Fruit fly (Drosophila melanogaster) whole organism, embryonic: ENCODE results near the gene red.

Experiments used
- Abd-B ChIP-seq: fragments of 200-800 bp; sonication (Bioruptor generic); optimal IDR thresholded peaks from 2 replicates; lab custom pipeline; 2018; ENCODE audit warnings: missing biosample characterization, mild to moderate bottlenecking, missing genetic modification characterization, moderate library complexity
- B-H1 ChIP-seq: fragments of 200-800 bp; sonication (Bioruptor generic); IDR thresholded peaks from 3 replicates; pipeline ENCODE4 v1.3.6; 2022; ENCODE audit warnings: missing biosample characterization, missing genetic modification characterization
- Blimp-1 ChIP-seq: fragments of 200-800 bp; sonication (Bioruptor generic); optimal IDR thresholded peaks from 3 replicates; lab custom pipeline; 2018; ENCODE audit warnings: missing biosample characterization, missing genetic modification characterization, mild to moderate bottlenecking, moderate library complexity, missing genetic modification reagents
- CG10147 ChIP-seq: fragments of 200-800 bp; sonication (Bioruptor generic); optimal IDR thresholded peaks from 2 replicates; lab custom pipeline; 2019; ENCODE audit warnings: missing biosample characterization, mild to moderate bottlenecking, missing genetic modification characterization, moderate library complexity
- CG10366 ChIP-seq: fragments of 200-800 bp; sonication (Bioruptor generic); IDR thresholded peaks from 2 replicates; pipeline ENCODE4 v1.3.6; 2022; ENCODE audit warnings: missing biosample characterization, missing genetic modification characterization
- CG11085 ChIP-seq: fragments of 200-800 bp; sonication (Bioruptor generic); IDR thresholded peaks from 2 replicates; pipeline ENCODE4 v1.3.6; 2022; ENCODE audit warnings: missing biosample characterization, missing genetic modification characterization
- CG11247 ChIP-seq: fragments of 200-800 bp; sonication (Bioruptor generic); IDR thresholded peaks from 2 replicates; pipeline ENCODE4 v1.3.6; 2022; ENCODE audit warnings: missing biosample characterization, missing genetic modification characterization
- CG11696 ChIP-seq: fragments of 200-800 bp; sonication (Bioruptor generic); IDR thresholded peaks from 2 replicates; pipeline ENCODE4 v1.3.6; 2022; ENCODE audit warnings: missing biosample characterization, missing genetic modification characterization
- CG12744 ChIP-seq: fragments of 200-800 bp; sonication (Bioruptor generic); optimal IDR thresholded peaks from 2 replicates; lab custom pipeline; 2016; ENCODE audit warnings: missing biosample characterization, missing genetic modification characterization
- CG13894 ChIP-seq: fragments of 200-800 bp; sonication (Bioruptor generic); optimal IDR thresholded peaks from 3 replicates; lab custom pipeline; 2018; ENCODE audit warnings: missing biosample characterization, mild to moderate bottlenecking, missing genetic modification characterization, moderate library complexity
- CG15601 ChIP-seq: fragments of 200-800 bp; sonication (Bioruptor generic); optimal IDR thresholded peaks from 3 replicates; lab custom pipeline; 2019; ENCODE audit warnings: missing biosample characterization, mild to moderate bottlenecking, missing genetic modification characterization, moderate library complexity
- CG1647 ChIP-seq: fragments of 200-800 bp; sonication (Bioruptor generic); optimal IDR thresholded peaks from 3 replicates; lab custom pipeline; 2016; ENCODE audit warnings: missing biosample characterization, missing genetic modification characterization
- CG18619 ChIP-seq: fragments of 200-800 bp; sonication (Bioruptor generic); optimal IDR thresholded peaks from 3 replicates; lab custom pipeline; 2017; ENCODE audit warnings: missing biosample characterization, mild to moderate bottlenecking, missing genetic modification characterization
- CG34376 ChIP-seq: fragments of 200-800 bp; sonication (Bioruptor generic); optimal IDR thresholded peaks from 2 replicates; lab custom pipeline; 2018; ENCODE audit warnings: missing biosample characterization, mild to moderate bottlenecking, missing genetic modification characterization
- CG5180 ChIP-seq: fragments of 200-800 bp; sonication (Bioruptor generic); optimal IDR thresholded peaks from 3 replicates; lab custom pipeline; 2017; ENCODE audit warnings: missing biosample characterization, missing genetic modification characterization, mild to moderate bottlenecking, moderate library complexity, missing genetic modification reagents
- CG6254 ChIP-seq: fragments of 200-800 bp; sonication (Bioruptor generic); optimal IDR thresholded peaks from 3 replicates; lab custom pipeline; 2017; ENCODE audit warnings: mild to moderate bottlenecking, missing biosample characterization, missing genetic modification reagents, missing genetic modification characterization
- CG7839 ChIP-seq: fragments of 200-800 bp; sonication (Bioruptor generic); optimal IDR thresholded peaks from 3 replicates; lab custom pipeline; 2018; ENCODE audit warnings: missing biosample characterization, mild to moderate bottlenecking, missing genetic modification characterization, moderate library complexity
- CHES-1-like ChIP-seq: fragments of 200-800 bp; sonication (Bioruptor generic); optimal IDR thresholded peaks from 2 replicates; lab custom pipeline; 2016; ENCODE audit warnings: missing biosample characterization, missing genetic modification characterization
- Dbx ChIP-seq: fragments of 200-800 bp; sonication (Bioruptor generic); IDR thresholded peaks from 3 replicates; pipeline ENCODE4 v1.3.6; 2022; ENCODE audit warnings: missing biosample characterization, missing genetic modification characterization
- Dek ChIP-seq: fragments of 200-800 bp; sonication (Bioruptor generic); optimal IDR thresholded peaks from 3 replicates; lab custom pipeline; 2019; ENCODE audit warnings: missing biosample characterization, mild to moderate bottlenecking, missing genetic modification characterization, moderate library complexity
- Dfd ChIP-seq, 2 experiments: fragments of >200 bp; optimal IDR thresholded peaks; 2 replicates each; lab custom pipeline; 2017; ENCODE audit warnings: missing biosample characterization in 2 of 2, missing genetic modification characterization in 2 of 2
- Ets97D ChIP-seq: fragments of 200-800 bp; sonication (Bioruptor generic); optimal IDR thresholded peaks from 3 replicates; lab custom pipeline; 2016; ENCODE audit warnings: missing biosample characterization, missing genetic modification characterization
- HHEX ChIP-seq: fragments of 200-800 bp; sonication (Bioruptor generic); optimal IDR thresholded peaks from 3 replicates; lab custom pipeline; 2017; ENCODE audit warnings: missing biosample characterization, mild to moderate bottlenecking, missing genetic modification characterization, missing genetic modification reagents
- HmgD ChIP-seq: fragments of 200-800 bp; sonication (Bioruptor generic); optimal IDR thresholded peaks from 3 replicates; lab custom pipeline; 2016; ENCODE audit warnings: missing biosample characterization, missing genetic modification characterization
- Hmx ChIP-seq: fragments of 200-800 bp; sonication (Bioruptor generic); optimal IDR thresholded peaks from 2 replicates; lab custom pipeline; 2016; ENCODE audit warnings: missing biosample characterization, missing genetic modification characterization
- Mes4 ChIP-seq: fragments of 200-800 bp; sonication (Bioruptor generic); optimal IDR thresholded peaks from 2 replicates; lab custom pipeline; 2016; ENCODE audit warnings: missing biosample characterization, missing genetic modification characterization
- NC2β ChIP-seq: fragments of 200-800 bp; sonication (Bioruptor generic); optimal IDR thresholded peaks from 2 replicates; lab custom pipeline; 2016; ENCODE audit warnings: missing biosample characterization, missing genetic modification characterization
- NfI ChIP-seq: fragments of 200-800 bp; sonication (Bioruptor generic); optimal IDR thresholded peaks from 3 replicates; lab custom pipeline; 2018; ENCODE audit warnings: missing biosample characterization, mild to moderate bottlenecking, missing genetic modification characterization, moderate library complexity
- YL-1 ChIP-seq: fragments of 200-800 bp; sonication (Bioruptor generic); optimal IDR thresholded peaks from 3 replicates; lab custom pipeline; 2017; ENCODE audit warnings: missing biosample characterization, mild to moderate bottlenecking, missing genetic modification characterization
- crol ChIP-seq: fragments of 200-800 bp; sonication (Bioruptor generic); IDR thresholded peaks from 2 replicates; pipeline ENCODE4 v1.3.6; 2022; ENCODE audit warnings: missing biosample characterization, missing genetic modification characterization
- da ChIP-seq: fragments of 200-800 bp; sonication (Bioruptor generic); optimal IDR thresholded peaks from 2 replicates; lab custom pipeline; 2016; ENCODE audit warnings: missing biosample characterization, missing genetic modification characterization
- danr ChIP-seq: fragments of 200-800 bp; sonication (Bioruptor generic); IDR thresholded peaks from 2 replicates; pipeline ENCODE4 v1.3.6; 2022; ENCODE audit warnings: missing biosample characterization, missing genetic modification characterization
- eve ChIP-seq, 2 experiments: fragments of >200 bp; optimal IDR thresholded peaks; 2 replicates each; lab custom pipeline; 2017; ENCODE audit warnings: missing biosample characterization in 2 of 2, missing genetic modification characterization in 2 of 2
- exex ChIP-seq: fragments of 200-800 bp; sonication (Bioruptor generic); optimal IDR thresholded peaks from 4 replicates; lab custom pipeline; 2018; ENCODE audit warnings: missing biosample characterization, mild to moderate bottlenecking, missing genetic modification characterization, moderate library complexity
- fd102C ChIP-seq: fragments of 200-800 bp; sonication (Bioruptor generic); optimal IDR thresholded peaks from 2 replicates; lab custom pipeline; 2018; ENCODE audit warnings: missing biosample characterization, mild to moderate bottlenecking, missing genetic modification characterization, moderate library complexity
- fd96Cb ChIP-seq: fragments of 200-800 bp; sonication (Bioruptor generic); optimal IDR thresholded peaks from 2 replicates; lab custom pipeline; 2018; ENCODE audit warnings: missing biosample characterization, mild to moderate bottlenecking, missing genetic modification characterization, moderate library complexity
- grn ChIP-seq: fragments of 200-800 bp; sonication (Bioruptor generic); optimal IDR thresholded peaks from 3 replicates; lab custom pipeline; 2017; ENCODE audit warnings: missing biosample characterization, missing genetic modification characterization
- hbn ChIP-seq: fragments of 200-800 bp; sonication (Bioruptor generic); IDR thresholded peaks from 2 replicates; pipeline ENCODE4 v1.3.6; 2022; ENCODE audit warnings: missing biosample characterization, missing genetic modification characterization; ENCODE audit not compliant: partially characterized antibody
- lola ChIP-seq, 3 experiments: fragments of >200 bp in 2 of 3; fragments of 200-800 bp in 1 of 3; sonication (Bioruptor generic) in 1 of 3; optimal IDR thresholded peaks; 2 replicates each; lab custom pipeline; 2017 to 2019; ENCODE audit warnings: missing biosample characterization in 3 of 3, missing genetic modification characterization in 3 of 3, mild to moderate bottlenecking in 1 of 3, moderate library complexity in 1 of 3
- maf-S ChIP-seq: fragments of 200-800 bp; sonication (Bioruptor generic); optimal IDR thresholded peaks from 2 replicates; lab custom pipeline; 2016; ENCODE audit warnings: missing biosample characterization, missing genetic modification characterization
- mam ChIP-seq: fragments of 200-800 bp; sonication (Bioruptor generic); optimal IDR thresholded peaks from 3 replicates; lab custom pipeline; 2016; ENCODE audit warnings: missing biosample characterization, missing genetic modification characterization
- nerfin-2 ChIP-seq: fragments of 200-800 bp; sonication (Bioruptor generic); IDR thresholded peaks from 2 replicates; pipeline ENCODE4 v1.3.6; 2022; ENCODE audit warnings: missing biosample characterization, missing genetic modification characterization; ENCODE audit not compliant: partially characterized antibody
- pan ChIP-seq, 4 experiments: fragments of >200 bp in 3 of 4; fragments of 200-800 bp in 1 of 4; sonication (Bioruptor generic) in 1 of 4; optimal IDR thresholded peaks in 3 of 4; IDR thresholded peaks in 1 of 4; 2 replicates each; pipeline versions ENCODE4 v1.3.6 to Lab custom; 2017 to 2022; ENCODE audit warnings: missing biosample characterization in 2 of 4, missing genetic modification characterization in 2 of 4, mixed read lengths in 1 of 4
- pfk ChIP-seq: fragments of 200-800 bp; sonication (Bioruptor generic); optimal IDR thresholded peaks from 2 replicates; lab custom pipeline; 2018; ENCODE audit warnings: missing biosample characterization, mild to moderate bottlenecking, missing genetic modification characterization, moderate library complexity
- prd ChIP-seq, 3 experiments: fragments of >200 bp in 2 of 3; fragments of 200-800 bp in 1 of 3; sonication (Bioruptor generic) in 1 of 3; optimal IDR thresholded peaks in 2 of 3; IDR thresholded peaks in 1 of 3; 2 replicates in 2 of 3; 3 replicates in 1 of 3; pipeline versions ENCODE4 v1.3.6 to Lab custom; 2017 to 2022; ENCODE audit warnings: missing biosample characterization in 1 of 3, missing genetic modification characterization in 1 of 3
- tap ChIP-seq: fragments of 200-800 bp; optimal IDR thresholded peaks from 3 replicates; lab custom pipeline; 2019; ENCODE audit warnings: missing biosample characterization, mild to moderate bottlenecking, missing genetic modification characterization, moderate library complexity
- trh ChIP-seq: fragments of 200-800 bp; sonication (Bioruptor generic); optimal IDR thresholded peaks from 2 replicates; lab custom pipeline; 2016; ENCODE audit warnings: missing biosample characterization, missing genetic modification characterization
- twi ChIP-seq: fragments of 200-800 bp; optimal IDR thresholded peaks from 2 replicates; lab custom pipeline; 2019; ENCODE audit warnings: missing biosample characterization, mild to moderate bottlenecking, missing genetic modification characterization, moderate library complexity

The red gene

dm6 chr3R:14277894-14278522, 10.9 kb upstream of the red start (continued):
- TF ChIP-seq CG12744 (GFP tag; lab: Kevin White, UChicago), result no peak
- no peak for TF ChIP-seq CG1647 (GFP tag; lab: Kevin White, UChicago)
- peak; percentile 73 for TF ChIP-seq HHEX (GFP tag; lab: Kevin White, UChicago)
- TF ChIP-seq pan (optimal IDR thresholded peaks at IDR 0.05; lab: Kevin White, UChicago), result no peak
- peak in 1 of 2 experiments; percentile 88 for TF ChIP-seq pan (GFP tag; optimal IDR thresholded peaks at IDR 0.05 in 1 of 2, IDR thresholded peaks at IDR 0.05 in 1 of 2)
- TF ChIP-seq CG15601 (tag; lab: Kevin White, UChicago), result no peak
- no peak for TF ChIP-seq da
- TF ChIP-seq Hmx (GFP tag; lab: Kevin White, UChicago), result no peak
- TF ChIP-seq CG11696 (GFP tag; lab: Robert Waterston, UW), result peak; percentile 68; the same call in 1 of the 2 replicates
- no peak for TF ChIP-seq Ets97D
- TF ChIP-seq fd96Cb (tag; lab: Kevin White, UChicago), result peak; percentile 63
- TF ChIP-seq prd (optimal IDR thresholded peaks at IDR 0.05; lab: Kevin White, UChicago), result no peak
- TF ChIP-seq prd (GFP tag; IDR thresholded peaks at IDR 0.05; lab: Robert Waterston, UW), result peak; percentile 95
- TF ChIP-seq CG18619 (GFP tag; lab: Kevin White, UChicago), result peak; percentile 73
- TF ChIP-seq HmgD, result no peak
- peak; percentile 80; the same call in 2 of the 3 replicates for TF ChIP-seq Dbx (GFP tag; lab: Robert Waterston, UW)
- peak; percentile 71 for TF ChIP-seq CG6254
- no peak for TF ChIP-seq tap (tag; lab: Kevin White, UChicago)
- TF ChIP-seq CG5180 (GFP tag; lab: Kevin White, UChicago), result peak; percentile 32
- TF ChIP-seq Dfd (GFP tag; optimal IDR thresholded peaks at IDR 0.05; lab: Kevin White, UChicago), result no peak
- no peak for TF ChIP-seq CG13894
- TF ChIP-seq fd102C (GFP tag; lab: Kevin White, UChicago), result peak; percentile 94
- peak; percentile 24 for TF ChIP-seq Abd-B (GFP tag; lab: Kevin White, UChicago)
- no peak for TF ChIP-seq Blimp-1 (GFP tag; lab: Kevin White, UChicago)
- TF ChIP-seq CG11247, result peak; percentile 58
- no peak for TF ChIP-seq CHES-1-like (GFP tag; lab: Kevin White, UChicago)
- TF ChIP-seq CG34376 (GFP tag; lab: Kevin White, UChicago), result peak; percentile 48
- no peak for TF ChIP-seq hbn (GFP tag; lab: Robert Waterston, UW)
- TF ChIP-seq danr (GFP tag; lab: Robert Waterston, UW), result peak; percentile 64
- peak; percentile 3 for TF ChIP-seq NC2β (GFP tag; lab: Kevin White, UChicago)
- TF ChIP-seq eve (GFP tag; optimal IDR thresholded peaks at IDR 0.05; lab: Kevin White, UChicago), result peak in 1 of 2 experiments; percentile 36
- peak; percentile 74 for TF ChIP-seq CG10366 (GFP tag; lab: Robert Waterston, UW)
- TF ChIP-seq CG7839 (tag; lab: Kevin White, UChicago), result peak; percentile 86
- TF ChIP-seq CG10147 (GFP tag; lab: Kevin White, UChicago), result no peak
- peak; percentile 67 for TF ChIP-seq Dek (tag; lab: Kevin White, UChicago)
- TF ChIP-seq NfI (GFP tag; lab: Kevin White, UChicago), result peak; percentile 69
- peak in 1 of 3 experiments; percentile 88 for TF ChIP-seq lola (GFP tag; optimal IDR thresholded peaks at IDR 0.05; lab: Kevin White, UChicago)
- TF ChIP-seq nerfin-2 (GFP tag; lab: Robert Waterston, UW), result no peak
- TF ChIP-seq B-H1 (GFP tag; lab: Robert Waterston, UW), result peak; percentile 72; the same call in 2 of the 3 replicates
- TF ChIP-seq Mes4, result no peak
- no peak for TF ChIP-seq exex
- TF ChIP-seq trh, result peak; percentile 49
- TF ChIP-seq twi (tag; lab: Kevin White, UChicago), result peak; percentile 64
- TF ChIP-seq grn (GFP tag; lab: Kevin White, UChicago), result no peak
- TF ChIP-seq CG11085 (GFP tag; lab: Robert Waterston, UW), result peak; percentile 64; the same call in 1 of the 2 replicates
- TF ChIP-seq crol (GFP tag; lab: Robert Waterston, UW), result peak; percentile 56
- TF ChIP-seq mam (GFP tag; lab: Kevin White, UChicago), result no peak
- TF ChIP-seq YL-1 (GFP tag; lab: Kevin White, UChicago), result peak; percentile 38
- no peak for TF ChIP-seq pfk (GFP tag; lab: Kevin White, UChicago)
- TF ChIP-seq maf-S (GFP tag; lab: Kevin White, UChicago), result no peak
